Fruit fly (Drosophila melanogaster): ENCODE data around the gene Amt.

Amt gene

DNA sequence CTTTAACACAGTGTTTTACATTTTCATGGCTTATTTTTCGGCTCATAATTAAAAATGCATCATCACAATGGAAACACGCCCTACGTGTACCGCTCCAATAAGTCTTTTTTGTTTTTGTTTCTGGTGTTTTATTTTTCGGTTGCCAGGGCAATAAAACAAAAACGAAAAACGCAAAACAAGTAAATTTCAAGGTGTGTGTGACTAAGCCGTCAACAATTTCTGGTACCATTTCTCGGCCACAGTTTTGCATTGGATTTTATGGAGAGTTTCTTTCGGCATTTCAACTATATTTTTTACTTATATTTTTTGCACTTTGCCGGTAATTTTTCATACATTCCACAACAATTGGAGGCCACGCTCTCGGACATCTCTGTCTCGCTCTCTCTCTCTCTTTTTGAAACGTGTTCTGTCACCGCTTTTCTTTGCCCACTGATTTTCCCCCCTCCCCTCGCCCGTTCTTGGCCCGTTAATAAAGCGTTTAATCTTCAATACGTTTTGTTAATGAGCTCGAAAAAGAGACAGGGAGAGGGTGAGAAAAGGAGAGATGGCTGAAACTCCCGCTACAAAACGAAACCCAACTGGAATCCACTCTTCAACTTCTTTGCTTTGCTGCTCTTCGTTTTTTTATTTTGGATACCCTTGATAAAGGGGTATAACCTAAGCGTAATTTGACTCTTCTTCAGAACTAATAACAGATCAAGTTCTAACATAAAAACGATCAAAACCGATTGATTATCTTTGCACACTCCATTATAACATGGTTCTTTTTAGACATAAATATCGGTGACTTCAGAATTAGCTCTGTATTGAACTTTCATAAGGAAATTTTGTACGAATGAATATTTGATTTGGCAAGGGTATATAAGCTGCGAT lies 44.3 kb upstream of the Amt start (continued):
- no peak for TF ChIP-seq CG6683 (GFP tag; optimal IDR thresholded peaks at IDR 0.05)
- peak; percentile 39 for TF ChIP-seq bcd (GFP tag; optimal IDR thresholded peaks at IDR 0.05)
- TF ChIP-seq sens (GFP tag), result peak; percentile 77
- TF ChIP-seq CG10147 (GFP tag; optimal IDR thresholded peaks at IDR 0.05), result peak; percentile 19
- TF ChIP-seq ind (GFP tag; optimal IDR thresholded peaks at IDR 0.05), result peak; percentile 12
- TF ChIP-seq psq (GFP tag; optimal IDR thresholded peaks at IDR 0.05), result peak; percentile 51
- TF ChIP-seq eve (GFP tag; optimal IDR thresholded peaks at IDR 0.05), result peak in 1 of 2 experiments; percentile 68
- TF ChIP-seq CG13424 (tag; optimal IDR thresholded peaks at IDR 0.05), result peak; percentile 17
- TF ChIP-seq NK7.1 (GFP tag; optimal IDR thresholded peaks at IDR 0.05), result no peak
- peak; percentile 10 for TF ChIP-seq CG8388 (GFP tag; optimal IDR thresholded peaks at IDR 0.05)
- TF ChIP-seq slbo (GFP tag; IDR thresholded peaks at IDR 0.05), result 0 out of 2 replicates have a peak, but pooled peaks have one; percentile 21
- peak; percentile 58 for TF ChIP-seq gem (tag; optimal IDR thresholded peaks at IDR 0.05)
- peak; percentile 42 for TF ChIP-seq nmo (GFP tag; optimal IDR thresholded peaks at IDR 0.05)
- TF ChIP-seq Meics (GFP tag; optimal IDR thresholded peaks at IDR 0.05), result peak; percentile 33
- no peak for TF ChIP-seq CG32767 (GFP tag; IDR thresholded peaks at IDR 0.05)
- no peak for TF ChIP-seq CG3065 (GFP tag; optimal IDR thresholded peaks at IDR 0.05)
- peak; percentile 6 for TF ChIP-seq CG9727 (GFP tag; optimal IDR thresholded peaks at IDR 0.05)
- TF ChIP-seq Eip74EF (GFP tag; optimal IDR thresholded peaks at IDR 0.05), result peak in 1 of 2 experiments; percentile 25
- peak; percentile 25 for TF ChIP-seq pnt (GFP tag; optimal IDR thresholded peaks at IDR 0.05)
- peak; percentile 70 for TF ChIP-seq nom (GFP tag; optimal IDR thresholded peaks at IDR 0.05)
- TF ChIP-seq phol (tag; optimal IDR thresholded peaks at IDR 0.05), result peak; percentile 51
- no peak for TF ChIP-seq CG8359 (GFP tag; optimal IDR thresholded peaks at IDR 0.05; ENCODE audit: borderline replicate concordance)
- peak; percentile 44; the same call in 1 of the 3 replicates for TF ChIP-seq row (GFP tag; IDR thresholded peaks at IDR 0.05)
- no peak for TF ChIP-seq chn (GFP tag; optimal IDR thresholded peaks at IDR 0.05)
- no peak for TF ChIP-seq CG31365 (tag; optimal IDR thresholded peaks at IDR 0.05)
- TF ChIP-seq Hr51 (GFP tag; optimal IDR thresholded peaks at IDR 0.05), result peak in 1 of 2 experiments; percentile 18
- peak; percentile 45 for TF ChIP-seq CG2120 (GFP tag; optimal IDR thresholded peaks at IDR 0.05)
- no peak for TF ChIP-seq CG31224 (GFP tag; IDR thresholded peaks at IDR 0.05)
- peak; percentile 13 for TF ChIP-seq Dek (tag; optimal IDR thresholded peaks at IDR 0.05)

DNA sequence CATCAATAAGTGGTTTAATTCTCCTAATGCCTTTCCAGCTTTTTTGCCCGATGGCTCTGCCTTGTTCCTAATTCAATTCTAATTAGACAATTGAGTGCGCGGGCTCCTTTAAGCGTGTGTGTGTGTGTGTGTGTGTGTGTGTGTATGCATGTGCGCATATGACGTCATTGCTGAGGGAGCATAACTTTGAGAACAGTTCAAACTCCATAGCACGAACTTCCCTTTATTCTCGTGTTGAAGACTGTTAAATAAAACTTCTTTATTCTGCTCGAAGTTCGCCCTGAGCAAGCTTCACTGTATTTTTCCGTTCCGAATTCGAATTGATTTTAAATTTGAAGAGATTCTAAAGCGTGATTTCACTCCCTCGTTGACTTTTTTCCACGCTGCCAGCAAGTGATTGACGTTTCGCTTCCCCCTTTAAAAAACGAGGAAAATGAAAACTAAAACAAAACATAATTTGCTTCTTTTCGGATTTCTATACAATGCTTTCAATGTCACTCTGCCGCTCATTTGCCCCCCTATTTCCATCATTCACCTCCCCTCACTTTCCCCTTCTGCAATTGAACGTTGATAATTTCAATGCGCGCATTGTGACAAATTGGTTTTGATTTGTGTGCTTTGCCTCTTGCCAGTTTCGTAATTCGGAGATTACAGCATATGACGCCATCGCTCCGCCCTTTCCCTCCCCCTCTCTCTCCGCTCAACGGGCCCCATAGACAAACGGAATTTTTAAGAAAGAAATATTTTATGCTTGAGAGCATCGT lies 43.5 kb upstream of the Amt start:
- TF ChIP-seq CG2678 (tag; optimal IDR thresholded peaks at IDR 0.05) (peak; percentile 43), Fer1 (GFP tag; optimal IDR thresholded peaks at IDR 0.05) (no peak), CG2120 (GFP tag; optimal IDR thresholded peaks at IDR 0.05) (peak; percentile 61), Atf3 (GFP tag; optimal IDR thresholded peaks at IDR 0.05) (peak; percentile 47), Eip74EF (GFP tag; optimal IDR thresholded peaks at IDR 0.05) (no peak), CG12391 (tag; optimal IDR thresholded peaks at IDR 0.05) (no peak), Oli (tag; optimal IDR thresholded peaks at IDR 0.05) (peak; percentile 5), CG11456 (GFP tag; IDR thresholded peaks at IDR 0.05) (no peak), sens (GFP tag) (peak; percentile 74), CG9817 (tag; optimal IDR thresholded peaks at IDR 0.05) (peak; percentile 46), CG2712 (tag; optimal IDR thresholded peaks at IDR 0.05) (peak; percentile 6), grau (tag; optimal IDR thresholded peaks at IDR 0.05) (peak; percentile 95), Elba2 (GFP tag; optimal IDR thresholded peaks at IDR 0.05) (peak; percentile 29), Dfd (GFP tag; optimal IDR thresholded peaks at IDR 0.05) (peak in 1 of 2 experiments; percentile 82), CG15514 (GFP tag; optimal IDR thresholded peaks at IDR 0.05) (peak; percentile 41), Antp (GFP tag; optimal IDR thresholded peaks at IDR 0.05) (peak; percentile 11), trh (GFP tag; optimal IDR thresholded peaks at IDR 0.05) (no peak), scrt (GFP tag; optimal IDR thresholded peaks at IDR 0.05) (no peak), CG6272 (GFP tag; IDR thresholded peaks at IDR 0.05) (no peak), HLH3B (GFP tag; IDR thresholded peaks at IDR 0.05) (no peak), sug (tag; optimal IDR thresholded peaks at IDR 0.05) (peak; percentile 48)

Data from whole organism, embryonic.